Worm (Caenorhabditis elegans): ENCODE results near the gene ceph-41.

ce11 chrIV:8103196-8103595 is 23.8 kb upstream of the ceph-41 start:
- no peak for TF ChIP-seq W03F9.2 (tag; optimal IDR thresholded peaks at IDR 0.05)
- no peak for TF ChIP-seq him-1 (tag; optimal IDR thresholded peaks at IDR 0.05)
- no peak for TF ChIP-seq dao-5 (tag; optimal IDR thresholded peaks at IDR 0.05)

Data from whole organism, L4/young adult.